Worm (Caenorhabditis elegans): Measurements from ENCODE around the gene E04D5.5.

DNA sequence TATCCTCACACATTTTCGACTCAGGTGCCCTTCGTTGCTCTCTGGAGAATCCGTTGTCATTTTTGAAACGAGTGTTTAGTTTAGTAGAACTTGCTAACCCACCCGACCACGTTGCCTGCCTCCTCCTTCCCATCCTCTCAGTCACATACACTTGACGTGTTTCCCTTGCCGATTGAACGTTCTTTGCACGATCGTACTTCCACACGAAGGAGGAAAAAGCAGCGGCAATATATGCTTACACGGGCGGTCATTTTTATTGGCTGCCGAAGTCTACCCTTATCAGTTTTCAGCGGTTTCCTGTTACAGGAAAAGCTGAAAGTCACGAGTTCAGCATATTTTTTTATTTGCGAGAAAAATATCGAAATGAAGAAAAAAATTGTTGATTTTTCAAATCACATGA, 21.3 kb upstream of the E04D5.5 start:
- TF ChIP-seq pha-4 (GFP tag; IDR thresholded peaks at IDR 0.05): peak; percentile 24; the same call in 1 of the 2 replicates
- TF ChIP-seq pha-4 (tag; optimal IDR thresholded peaks at IDR 0.05): peak; percentile 15
- no peak for TF ChIP-seq egl-43 (GFP tag; IDR thresholded peaks at IDR 0.05)
- TF ChIP-seq lsy-2 (tag; optimal IDR thresholded peaks at IDR 0.05): peak in 1 of 2 experiments; percentile 48
- TF ChIP-seq lin-15B (tag; optimal IDR thresholded peaks at IDR 0.05): no peak
- no peak for TF ChIP-seq R02D3.7 (tag; optimal IDR thresholded peaks at IDR 0.05)
- no peak for TF ChIP-seq nhr-6 (tag; optimal IDR thresholded peaks at IDR 0.05)
- no peak for TF ChIP-seq ces-1 (GFP tag; optimal IDR thresholded peaks at IDR 0.05)
